Worm (Caenorhabditis elegans) whole organism, L1 larva: ENCODE measurements around the gene B0563.10.

Experiments
- C16A3.4 ChIP-seq: fragments of 150-350 bp; optimal IDR thresholded peaks from 2 replicates; lab custom pipeline; 2014; ENCODE audit warnings: missing biosample characterization, missing genetic modification characterization
- C34B4.2 ChIP-seq: sonication (generic microtip); optimal IDR thresholded peaks from 2 replicates; lab custom pipeline; 2017; ENCODE audit warnings: mild to moderate bottlenecking, missing genetic modification characterization, missing compliant biosample characterization
- aha-1 ChIP-seq: fragments of 150-350 bp; optimal IDR thresholded peaks from 2 replicates; lab custom pipeline; 2014; ENCODE audit warnings: missing biosample characterization, missing genetic modification characterization
- aly-2 ChIP-seq: fragments of 150-350 bp; optimal IDR thresholded peaks from 2 replicates; lab custom pipeline; 2014; ENCODE audit warnings: missing biosample characterization, missing genetic modification characterization
- ama-1 ChIP-seq: fragments of 150-350 bp; optimal IDR thresholded peaks from 2 replicates; lab custom pipeline; 2014
- blmp-1 ChIP-seq: fragments of 150-350 bp; optimal IDR thresholded peaks from 2 replicates; lab custom pipeline; 2014; ENCODE audit warnings: missing biosample characterization, missing genetic modification characterization
- ceh-63 ChIP-seq: fragments of 200-800 bp; sonication (Bioruptor generic); optimal IDR thresholded peaks from 2 replicates; lab custom pipeline; 2018; ENCODE audit warnings: mild to moderate bottlenecking, missing genetic modification characterization, missing compliant biosample characterization
- ceh-8 ChIP-seq: fragments of 200-800 bp; sonication (Bioruptor generic); optimal IDR thresholded peaks from 2 replicates; lab custom pipeline; 2018; ENCODE audit warnings: mild to moderate bottlenecking, missing genetic modification characterization, moderate library complexity, missing compliant biosample characterization
- ceh-88 ChIP-seq: fragments of 200-800 bp; sonication (Bioruptor generic); IDR thresholded peaks from 2 replicates; pipeline ENCODE4 v1.3.6; 2022; ENCODE audit warnings: missing genetic modification characterization, missing compliant biosample characterization
- ceh-90 ChIP-seq: sonication (generic microtip); optimal IDR thresholded peaks from 2 replicates; lab custom pipeline; 2016; ENCODE audit warnings: missing genetic modification characterization, missing compliant biosample characterization
- dsc-1 ChIP-seq: sonication (generic microtip); optimal IDR thresholded peaks from 2 replicates; lab custom pipeline; 2016; ENCODE audit warnings: mild to moderate bottlenecking, missing genetic modification characterization, missing compliant biosample characterization
- efl-3 ChIP-seq: fragments of 200-800 bp; sonication (Bioruptor generic); optimal IDR thresholded peaks from 2 replicates; lab custom pipeline; 2018; ENCODE audit warnings: mild to moderate bottlenecking, missing genetic modification characterization, missing compliant biosample characterization
- egl-13 ChIP-seq: sonication (generic microtip); optimal IDR thresholded peaks from 2 replicates; lab custom pipeline; 2016; ENCODE audit warnings: missing genotype, missing genetic modification reagents, missing genetic modification characterization, missing compliant biosample characterization
- elt-3 ChIP-seq, 6 experiments: fragments of 150-350 bp in 1 of 6; sonication (generic microtip); optimal IDR thresholded peaks; 2 replicates each; lab custom pipeline; 2017 to 2018; ENCODE audit warnings: missing biosample characterization in 6 of 6, missing genetic modification characterization in 6 of 6, inconsistent platforms in 1 of 6
- ets-5 ChIP-seq: fragments of 200-800 bp; sonication (Bioruptor generic); IDR thresholded peaks from 2 replicates; pipeline ENCODE4 v1.3.6; 2022; ENCODE audit warnings: missing genetic modification characterization, missing compliant biosample characterization
- fkh-8 ChIP-seq: sonication (generic microtip); optimal IDR thresholded peaks from 2 replicates; lab custom pipeline; 2016; ENCODE audit warnings: mild to moderate bottlenecking, missing genetic modification characterization, missing compliant biosample characterization
- grh-1 ChIP-seq: fragments of 200-800 bp; sonication (Bioruptor generic); IDR thresholded peaks from 2 replicates; pipeline ENCODE4 v1.3.6; 2022; ENCODE audit warnings: missing genetic modification reagents, missing genetic modification characterization, missing compliant biosample characterization
- hlh-17 ChIP-seq: fragments of 200-800 bp; sonication (Bioruptor generic); optimal IDR thresholded peaks from 2 replicates; lab custom pipeline; 2018; ENCODE audit warnings: missing genetic modification characterization, mild to moderate bottlenecking, missing compliant biosample characterization, moderate library complexity, borderline replicate concordance
- hpl-2 ChIP-seq: fragments of 150-350 bp; optimal IDR thresholded peaks from 2 replicates; lab custom pipeline; 2014; ENCODE audit warnings: missing biosample characterization, missing genetic modification reagents, missing genetic modification characterization
- irx-1 ChIP-seq: sonication (generic microtip); optimal IDR thresholded peaks from 2 replicates; lab custom pipeline; 2016; ENCODE audit warnings: missing genetic modification characterization, missing compliant biosample characterization
- isw-1 ChIP-seq: fragments of 200-800 bp; sonication (Bioruptor generic); IDR thresholded peaks from 2 replicates; pipeline ENCODE4 v1.3.6; 2022; ENCODE audit warnings: missing genetic modification characterization, missing compliant biosample characterization
- lin-15B ChIP-seq: fragments of 150-350 bp; sonication (generic microtip); optimal IDR thresholded peaks from 3 replicates; lab custom pipeline; 2014; ENCODE audit warnings: missing biosample characterization, missing genetic modification characterization
- lsy-2 ChIP-seq, 2 experiments: fragments of 150-350 bp; optimal IDR thresholded peaks; 2 replicates each; lab custom pipeline; 2014; ENCODE audit warnings: missing biosample characterization in 2 of 2, missing genetic modification characterization in 2 of 2
- mab-9 ChIP-seq: fragments of 200-800 bp; sonication (Bioruptor generic); IDR thresholded peaks from 2 replicates; pipeline ENCODE4 v1.3.6; 2022; ENCODE audit warnings: missing genetic modification reagents, missing genetic modification characterization, missing compliant biosample characterization
- mdl-1 ChIP-seq, 2 experiments: fragments of 150-350 bp; optimal IDR thresholded peaks; 2 replicates each; lab custom pipeline; 2014 to 2017; ENCODE audit warnings: missing biosample characterization in 2 of 2, missing genetic modification characterization in 2 of 2, inconsistent platforms in 1 of 2
- mef-2 ChIP-seq: fragments of 150-350 bp; optimal IDR thresholded peaks from 2 replicates; lab custom pipeline; 2014; ENCODE audit warnings: missing biosample characterization, missing genetic modification characterization
- mep-1 ChIP-seq: fragments of 150-350 bp; optimal IDR thresholded peaks from 2 replicates; lab custom pipeline; 2014; ENCODE audit warnings: missing biosample characterization, missing genetic modification characterization
- nhr-11 ChIP-seq: fragments of 150-350 bp; optimal IDR thresholded peaks from 2 replicates; lab custom pipeline; 2014; ENCODE audit warnings: missing biosample characterization, missing genetic modification characterization
- nhr-12 ChIP-seq: sonication (generic microtip); optimal IDR thresholded peaks from 2 replicates; lab custom pipeline; 2017; ENCODE audit warnings: missing biosample characterization, missing genetic modification characterization
- nhr-19 ChIP-seq: fragments of 200-800 bp; sonication (Bioruptor generic); conservative IDR thresholded peaks from 2 replicates; pipeline ENCODE4 v1.3.6; 2022; ENCODE audit warnings: missing genetic modification characterization, missing compliant biosample characterization
- nhr-20 ChIP-seq: sonication (generic microtip); optimal IDR thresholded peaks from 2 replicates; lab custom pipeline; 2016; ENCODE audit warnings: mild to moderate bottlenecking, missing genetic modification characterization, missing compliant biosample characterization
- nhr-28 ChIP-seq: fragments of 150-350 bp; optimal IDR thresholded peaks from 2 replicates; lab custom pipeline; 2014; ENCODE audit warnings: missing biosample characterization, missing genetic modification characterization
- nhr-47 ChIP-seq: sonication (generic microtip); optimal IDR thresholded peaks from 2 replicates; lab custom pipeline; 2016; ENCODE audit warnings: mild to moderate bottlenecking, missing genetic modification characterization, moderate library complexity, missing compliant biosample characterization
- nhr-71 ChIP-seq: sonication (generic microtip); optimal IDR thresholded peaks from 2 replicates; lab custom pipeline; 2016; ENCODE audit warnings: mild to moderate bottlenecking, missing genetic modification characterization, moderate library complexity, missing compliant biosample characterization
- nhr-76 ChIP-seq: sonication (generic microtip); optimal IDR thresholded peaks from 2 replicates; lab custom pipeline; 2017; ENCODE audit warnings: missing biosample characterization, missing genetic modification characterization
- nhr-77 ChIP-seq: fragments of 150-350 bp; optimal IDR thresholded peaks from 2 replicates; lab custom pipeline; 2014; ENCODE audit warnings: missing biosample characterization, missing genetic modification characterization
- nhr-85 ChIP-seq: sonication (generic microtip); peaks from one replicate; lab custom pipeline; 2016; ENCODE audit warnings: missing genetic modification characterization, inconsistent platforms, missing compliant biosample characterization
- nhr-90 ChIP-seq: sonication (generic microtip); optimal IDR thresholded peaks from 2 replicates; lab custom pipeline; 2016; ENCODE audit warnings: mild to moderate bottlenecking, missing genetic modification characterization, missing compliant biosample characterization; ENCODE audit not compliant: poor library complexity
- pag-3 ChIP-seq: sonication (generic microtip); optimal IDR thresholded peaks from 2 replicates; lab custom pipeline; 2017; ENCODE audit warnings: missing genetic modification characterization, mild to moderate bottlenecking, missing compliant biosample characterization, antibody characterized with exemption, borderline replicate concordance; ENCODE audit not compliant: insufficient read depth
- pax-3 ChIP-seq: fragments of 200-800 bp; sonication (Bioruptor generic); optimal IDR thresholded peaks from 2 replicates; lab custom pipeline; 2018; ENCODE audit warnings: mild to moderate bottlenecking, missing genetic modification characterization, moderate library complexity, missing compliant biosample characterization
- rnt-1 ChIP-seq: sonication (generic microtip); optimal IDR thresholded peaks from 2 replicates; lab custom pipeline; 2016; ENCODE audit warnings: mild to moderate bottlenecking, missing genetic modification characterization, moderate library complexity, missing compliant biosample characterization
- skn-1 ChIP-seq: fragments of 150-350 bp; optimal IDR thresholded peaks from 2 replicates; lab custom pipeline; 2014; ENCODE audit warnings: missing biosample characterization, missing genetic modification characterization
- snpc-4 ChIP-seq: fragments of 150-350 bp; optimal IDR thresholded peaks from 2 replicates; lab custom pipeline; 2014; ENCODE audit warnings: missing biosample characterization, missing genetic modification characterization
- sup-37 ChIP-seq: fragments of 200-800 bp; sonication (Bioruptor generic); optimal IDR thresholded peaks from 2 replicates; lab custom pipeline; 2018; ENCODE audit warnings: mild to moderate bottlenecking, missing genetic modification characterization, missing compliant biosample characterization
- swsn-7 ChIP-seq: sonication (generic microtip); optimal IDR thresholded peaks from 2 replicates; lab custom pipeline; 2016; ENCODE audit warnings: missing genetic modification characterization, missing compliant biosample characterization
- tbx-2 ChIP-seq: sonication (generic microtip); optimal IDR thresholded peaks from 2 replicates; lab custom pipeline; 2016; ENCODE audit warnings: missing genetic modification characterization, missing compliant biosample characterization
- unc-130 ChIP-seq: fragments of 150-350 bp; optimal IDR thresholded peaks from 2 replicates; lab custom pipeline; 2017; ENCODE audit warnings: missing biosample characterization, missing genetic modification characterization, inconsistent platforms
- unc-62 ChIP-seq: fragments of 150-350 bp; optimal IDR thresholded peaks from 2 replicates; lab custom pipeline; 2014; ENCODE audit warnings: missing biosample characterization, missing genetic modification reagents, missing genetic modification characterization
- unc-98 ChIP-seq: fragments of 200-800 bp; sonication (Bioruptor generic); IDR thresholded peaks from 2 replicates; pipeline ENCODE4 v1.3.6; 2022; ENCODE audit warnings: missing genetic modification characterization, missing compliant biosample characterization
- xbp-1 ChIP-seq: sonication (generic microtip); optimal IDR thresholded peaks from 2 replicates; lab custom pipeline; 2016; ENCODE audit warnings: missing genetic modification characterization, missing compliant biosample characterization
- ztf-4 ChIP-seq: fragments of 150-350 bp; optimal IDR thresholded peaks from 2 replicates; lab custom pipeline; 2014; ENCODE audit warnings: missing biosample characterization, missing genetic modification characterization

B0563.10 gene

DNA sequence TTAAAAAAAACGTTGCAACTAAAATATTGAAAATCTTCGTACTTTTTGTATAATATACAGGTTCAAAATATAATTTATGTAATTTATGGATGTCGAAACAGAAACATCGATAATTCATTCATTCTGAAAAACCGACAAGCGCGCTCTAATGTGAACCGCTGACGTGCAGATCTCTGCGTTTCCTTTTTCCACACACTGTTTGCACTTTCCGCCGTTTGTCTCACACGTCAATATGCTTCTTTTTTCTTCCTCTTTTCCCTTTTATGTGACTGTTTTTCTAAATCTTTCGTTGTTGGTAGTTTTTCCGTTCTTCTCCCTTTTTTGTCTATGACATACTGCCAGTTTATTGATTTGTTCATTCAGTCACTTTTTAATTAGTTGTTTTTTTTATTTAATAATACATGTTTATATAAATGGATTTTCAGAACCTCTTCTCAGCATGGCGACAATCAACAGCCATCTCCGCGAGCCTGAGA, 16.7 kb downstream of the B0563.10 start, which contains the start of gene tmbi-4 (continued):
- TF ChIP-seq sup-37 (GFP tag; lab: Kevin White, UChicago) (no peak), isw-1 (GFP tag; lab: Robert Waterston, UW) (no peak; the same call in 1 of the 2 replicates), aha-1 (tag; lab: Kevin White, UChicago) (no peak), unc-62 (no peak), ceh-63 (no peak), unc-98 (no peak), ceh-8 (GFP tag; lab: Kevin White, UChicago) (no peak), ets-5 (GFP tag; lab: Robert Waterston, UW) (no peak)

DNA sequence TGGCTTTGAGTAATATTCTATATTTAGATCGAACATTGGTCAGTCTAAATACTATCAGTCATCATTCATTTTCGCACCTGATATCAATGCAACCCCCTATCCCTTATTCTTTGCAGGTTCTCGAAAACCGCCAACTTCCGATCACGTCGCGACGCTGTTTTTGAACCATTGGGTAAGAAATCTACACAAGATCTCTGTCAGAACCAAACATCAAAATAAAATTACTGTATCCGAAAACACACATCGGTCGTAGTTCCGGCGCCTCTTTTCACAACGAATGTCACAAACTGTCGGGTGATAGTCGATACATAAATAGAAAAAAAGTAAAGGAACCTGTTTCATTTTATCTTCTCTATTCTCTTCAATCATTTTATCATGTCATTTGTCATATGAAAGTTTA, 20.1 kb downstream of the B0563.10 start:
- TF ChIP-seq dsc-1 (tag; lab: Kevin White, UChicago), result no peak
- TF ChIP-seq hlh-17 (GFP tag; lab: Kevin White, UChicago), result no peak
- no peak for TF ChIP-seq ceh-90 (tag; lab: Kevin White, UChicago)
- TF ChIP-seq swsn-7 (tag; lab: Kevin White, UChicago), result no peak
- TF ChIP-seq nhr-77 (tag; lab: Kevin White, UChicago), result no peak
- peak; percentile 69 for TF ChIP-seq unc-130 (tag; lab: Kevin White, UChicago)
- no peak for TF ChIP-seq irx-1 (tag; lab: Kevin White, UChicago)
- TF ChIP-seq nhr-76 (tag; lab: Kevin White, UChicago), result no peak
- TF ChIP-seq nhr-90 (tag; lab: Kevin White, UChicago), result peak; percentile 62
- TF ChIP-seq nhr-71 (tag; lab: Kevin White, UChicago), result peak; percentile 73
- no peak for TF ChIP-seq aha-1 (tag; lab: Kevin White, UChicago)
- TF ChIP-seq ama-1 (lab: Kevin White, UChicago), result no peak
- no peak for TF ChIP-seq snpc-4 (tag; lab: Kevin White, UChicago)
- TF ChIP-seq skn-1, result no peak
- peak in 1 of 2 experiments; percentile 76 for TF ChIP-seq lsy-2 (tag; optimal IDR thresholded peaks at IDR 0.05; lab: Kevin White, UChicago)
- TF ChIP-seq aly-2 (tag; lab: Kevin White, UChicago), result no peak
- TF ChIP-seq pax-3 (tag; lab: Kevin White, UChicago), result no peak
- no peak for TF ChIP-seq ztf-4 (tag; lab: Kevin White, UChicago)
- TF ChIP-seq grh-1 (GFP tag; lab: Robert Waterston, UW), result peak; percentile 59
- peak in 1 of 2 experiments; percentile 36 for TF ChIP-seq mdl-1 (tag; optimal IDR thresholded peaks at IDR 0.05; lab: Kevin White, UChicago)
- TF ChIP-seq elt-3 (tag; optimal IDR thresholded peaks at IDR 0.05; lab: Kevin White, UChicago), result peak in 4 of 6 experiments; percentile 60 to 93 (median 76)
- peak; percentile 77 for TF ChIP-seq nhr-20 (tag; lab: Kevin White, UChicago)
- no peak for TF ChIP-seq mep-1 (tag; lab: Kevin White, UChicago)
- TF ChIP-seq unc-62, result no peak
- no peak for TF ChIP-seq nhr-11 (tag; lab: Kevin White, UChicago)
- TF ChIP-seq tbx-2 (tag; lab: Kevin White, UChicago), result peak; percentile 89
- no peak for TF ChIP-seq nhr-28 (tag; lab: Kevin White, UChicago)
- TF ChIP-seq mef-2, result no peak
- peak; percentile 45 for TF ChIP-seq nhr-19
- TF ChIP-seq ceh-63, result no peak
- no peak for TF ChIP-seq efl-3 (GFP tag; lab: Kevin White, UChicago)
- TF ChIP-seq ets-5 (GFP tag; lab: Robert Waterston, UW), result no peak
- TF ChIP-seq mab-9 (GFP tag; lab: Robert Waterston, UW), result no peak
- TF ChIP-seq nhr-85 (tag; lab: Kevin White, UChicago), result peak; percentile 94
- no peak for TF ChIP-seq hpl-2 (GFP tag; lab: Kevin White, UChicago)
- TF ChIP-seq isw-1 (GFP tag; lab: Robert Waterston, UW), result no peak
- TF ChIP-seq xbp-1 (tag; lab: Kevin White, UChicago), result no peak
- no peak for TF ChIP-seq ceh-88 (GFP tag; lab: Robert Waterston, UW)
- no peak for TF ChIP-seq lin-15B (tag; lab: Kevin White, UChicago)
- no peak for TF ChIP-seq rnt-1 (tag; lab: Kevin White, UChicago)
- TF ChIP-seq fkh-8 (tag; lab: Kevin White, UChicago), result no peak
- peak; percentile 6 for TF ChIP-seq C16A3.4
- TF ChIP-seq egl-13 (tag; lab: Kevin White, UChicago), result no peak
- TF ChIP-seq C34B4.2, result no peak
- no peak for TF ChIP-seq nhr-12 (tag; lab: Kevin White, UChicago)
- TF ChIP-seq pag-3, result no peak
- peak; percentile 11 for TF ChIP-seq nhr-47 (tag; lab: Kevin White, UChicago)
- TF ChIP-seq blmp-1, result peak; percentile 80
- TF ChIP-seq unc-98, result no peak
